Fruit fly (Drosophila melanogaster): ENCODE measurements around the gene CstF50.

dm6 chr3R:31762672-31763071, 25.9 kb upstream of the CstF50 start:
- no peak for TF ChIP-seq psq (optimal IDR thresholded peaks at IDR 0.05)
- no peak for TF ChIP-seq h (optimal IDR thresholded peaks at IDR 0.05)
- TF ChIP-seq ttk (optimal IDR thresholded peaks at IDR 0.05): no peak

Data from Kc167 (cell line).